Worm (Caenorhabditis elegans) whole organism, young adult: ENCODE data around the gene nlp-25.

Experiments
- B0261.1 ChIP-seq: sonication (generic microtip); optimal IDR thresholded peaks from 2 replicates; lab custom pipeline; 2016; ENCODE audit warnings: mild to moderate bottlenecking, missing genetic modification characterization, moderate library complexity, missing compliant biosample characterization
- B0336.3 ChIP-seq: fragments of 200-800 bp; sonication (Bioruptor generic); IDR thresholded peaks from 2 replicates; pipeline ENCODE4 v1.3.6; 2022; ENCODE audit warnings: missing genetic modification characterization, missing compliant biosample characterization
- C06A6.2 ChIP-seq: fragments of 200-800 bp; sonication (Bioruptor generic); conservative IDR thresholded peaks from 2 replicates; pipeline ENCODE4 v1.3.6; 2022; ENCODE audit warnings: missing genetic modification characterization, missing compliant biosample characterization
- C17E4.6 ChIP-seq: fragments of 200-800 bp; sonication (Bioruptor generic); IDR thresholded peaks from 2 replicates; pipeline ENCODE4 v1.3.6; 2022; ENCODE audit warnings: missing genetic modification reagents, missing genetic modification characterization, missing compliant biosample characterization
- F10E7.11 ChIP-seq: sonication (generic microtip); optimal IDR thresholded peaks from 2 replicates; lab custom pipeline; 2017; ENCODE audit warnings: mild to moderate bottlenecking, missing genetic modification characterization, moderate library complexity, missing compliant biosample characterization
- F33H1.4 ChIP-seq: fragments of 200-800 bp; sonication (Bioruptor generic); IDR thresholded peaks from 2 replicates; pipeline ENCODE4 v1.3.6; 2022; ENCODE audit warnings: missing genetic modification reagents, missing genetic modification characterization, missing compliant biosample characterization
- F39B2.1 ChIP-seq: fragments of 200-800 bp; sonication (Bioruptor generic); IDR thresholded peaks from 2 replicates; pipeline ENCODE4 v1.3.6; 2022; ENCODE audit warnings: missing genetic modification reagents, missing genetic modification characterization, missing compliant biosample characterization
- Y67H2A.10 ChIP-seq: fragments of 200-800 bp; sonication (Bioruptor generic); conservative IDR thresholded peaks from 2 replicates; pipeline ENCODE4 v1.3.6; 2022; ENCODE audit warnings: missing genetic modification reagents, missing genetic modification characterization, missing compliant biosample characterization
- Y95B8A.8 ChIP-seq: fragments of 200-800 bp; sonication (Bioruptor generic); IDR thresholded peaks from 2 replicates; pipeline ENCODE4 v1.3.6; 2022; ENCODE audit warnings: missing genetic modification reagents, missing genetic modification characterization, missing compliant biosample characterization
- ZK185.1 ChIP-seq: sonication (generic microtip); optimal IDR thresholded peaks from 2 replicates; lab custom pipeline; 2016; ENCODE audit warnings: mild to moderate bottlenecking, missing genetic modification characterization, missing compliant biosample characterization; ENCODE audit not compliant: poor library complexity, severe bottlenecking
- aptf-2 ChIP-seq: fragments of 200-800 bp; sonication (Bioruptor generic); conservative IDR thresholded peaks from 2 replicates; pipeline ENCODE4 v1.3.6; 2022; ENCODE audit warnings: missing genetic modification reagents, missing genetic modification characterization, missing compliant biosample characterization
- athp-1 ChIP-seq: sonication (generic microtip); optimal IDR thresholded peaks from 2 replicates; lab custom pipeline; 2017; ENCODE audit warnings: mild to moderate bottlenecking, missing genetic modification characterization, missing compliant biosample characterization
- attf-3 ChIP-seq: fragments of 200-800 bp; sonication (Bioruptor generic); conservative IDR thresholded peaks from 2 replicates; pipeline ENCODE4 v1.3.6; 2022; ENCODE audit warnings: missing genetic modification reagents, missing genetic modification characterization, missing compliant biosample characterization
- bed-2 ChIP-seq: fragments of 200-800 bp; sonication (Bioruptor generic); IDR thresholded peaks from 2 replicates; pipeline ENCODE4 v1.3.6; 2022; ENCODE audit warnings: missing genetic modification reagents, missing genetic modification characterization, missing compliant biosample characterization
- ceh-100 ChIP-seq: fragments of 200-800 bp; sonication (Bioruptor generic); IDR thresholded peaks from 2 replicates; pipeline ENCODE4 v1.3.6; 2022; ENCODE audit warnings: missing genetic modification reagents, missing genetic modification characterization, missing compliant biosample characterization
- ceh-27 ChIP-seq: fragments of 200-800 bp; sonication (Bioruptor generic); optimal IDR thresholded peaks from 2 replicates; lab custom pipeline; 2018; ENCODE audit warnings: mild to moderate bottlenecking, missing genetic modification characterization, moderate library complexity, missing compliant biosample characterization
- ceh-91 ChIP-seq: fragments of 200-800 bp; sonication (Bioruptor generic); IDR thresholded peaks from 2 replicates; pipeline ENCODE4 v1.3.6; 2022; ENCODE audit warnings: missing genetic modification reagents, missing genetic modification characterization, missing compliant biosample characterization
- die-1 ChIP-seq: sonication (generic microtip); optimal IDR thresholded peaks from 2 replicates; lab custom pipeline; 2016; ENCODE audit warnings: missing genotype, mild to moderate bottlenecking, missing genetic modification characterization, missing compliant biosample characterization
- dpff-1 ChIP-seq: sonication (generic microtip); optimal IDR thresholded peaks from 2 replicates; lab custom pipeline; 2017; ENCODE audit warnings: mild to moderate bottlenecking, missing genetic modification characterization, missing compliant biosample characterization
- ekl-4 ChIP-seq: fragments of 200-800 bp; sonication (Bioruptor generic); IDR thresholded peaks from 2 replicates; pipeline ENCODE4 v1.3.6; 2022; ENCODE audit warnings: missing genetic modification reagents, missing genetic modification characterization, missing compliant biosample characterization
- hmg-1.2 ChIP-seq: fragments of 200-800 bp; sonication (Bioruptor generic); IDR thresholded peaks from 2 replicates; pipeline ENCODE4 v1.3.6; 2022; ENCODE audit warnings: missing genetic modification reagents, missing genetic modification characterization, missing compliant biosample characterization
- hmg-20 ChIP-seq: fragments of 200-800 bp; sonication (Bioruptor generic); IDR thresholded peaks from 2 replicates; pipeline ENCODE4 v1.3.6; 2022; ENCODE audit warnings: missing genetic modification reagents, missing genetic modification characterization, missing compliant biosample characterization
- madf-3 ChIP-seq: fragments of 200-800 bp; sonication (Bioruptor generic); IDR thresholded peaks from 2 replicates; pipeline ENCODE4 v1.3.6; 2022; ENCODE audit warnings: missing genetic modification reagents, missing genetic modification characterization, missing compliant biosample characterization
- nfyb-1 ChIP-seq: fragments of 200-800 bp; sonication (Bioruptor generic); IDR thresholded peaks from 2 replicates; pipeline ENCODE4 v1.3.6; 2022; ENCODE audit warnings: missing genetic modification reagents, missing genetic modification characterization, missing compliant biosample characterization
- nhr-27 ChIP-seq: fragments of 200-800 bp; sonication (Bioruptor generic); optimal IDR thresholded peaks from 2 replicates; lab custom pipeline; 2018; ENCODE audit warnings: mild to moderate bottlenecking, missing genetic modification characterization, moderate library complexity, missing compliant biosample characterization
- pha-4 ChIP-seq: fragments of 150-350 bp; sonication (generic microtip); optimal IDR thresholded peaks from 2 replicates; lab custom pipeline; 2014; ENCODE audit warnings: missing biosample characterization, missing genetic modification reagents, missing genetic modification characterization
- rec-8 ChIP-seq, 2 experiments: sonication (generic microtip); optimal IDR thresholded peaks; 2 replicates each; lab custom pipeline; 2016; ENCODE audit warnings: mild to moderate bottlenecking in 2 of 2, missing genetic modification characterization in 2 of 2, missing genetic modification reagents in 2 of 2, missing genotype in 2 of 2, missing biosample characterization in 1 of 2, missing compliant biosample characterization in 1 of 2, moderate library complexity in 1 of 2
- rpc-1 ChIP-seq, 2 experiments: fragments of 150-350 bp in 1 of 2; sonication (generic microtip) in 1 of 2; optimal IDR thresholded peaks; 2 replicates each; lab custom pipeline; 2014 to 2018; ENCODE audit warnings: missing biosample characterization in 1 of 2, missing genetic modification characterization in 1 of 2, missing genetic modification reagents in 1 of 2, missing genotype in 1 of 2
- snpc-1.3 ChIP-seq: sonication (generic microtip); optimal IDR thresholded peaks from 2 replicates; lab custom pipeline; 2017; ENCODE audit warnings: missing genetic modification characterization, mild to moderate bottlenecking, missing compliant biosample characterization, antibody characterized with exemption, moderate library complexity, missing genotype, missing genetic modification reagents; ENCODE audit not compliant: insufficient read depth
- tbp1 ChIP-seq: fragments of 200-800 bp; sonication (Bioruptor generic); optimal IDR thresholded peaks from 2 replicates; lab custom pipeline; 2018; ENCODE audit warnings: mild to moderate bottlenecking, missing genetic modification characterization, missing compliant biosample characterization
- tlf-1 ChIP-seq: fragments of 200-800 bp; sonication (Bioruptor generic); optimal IDR thresholded peaks from 2 replicates; lab custom pipeline; 2018; ENCODE audit warnings: mild to moderate bottlenecking, missing genetic modification characterization, missing compliant biosample characterization
- zfh-2 ChIP-seq: fragments of 200-800 bp; sonication (Bioruptor generic); conservative IDR thresholded peaks from 2 replicates; pipeline ENCODE4 v1.3.6; 2022; ENCODE audit warnings: missing genetic modification reagents, missing genetic modification characterization, missing compliant biosample characterization
- ztf-28 ChIP-seq: fragments of 200-800 bp; sonication (Bioruptor generic); IDR thresholded peaks from 2 replicates; pipeline ENCODE4 v1.3.6; 2022; ENCODE audit warnings: missing genetic modification reagents, missing genetic modification characterization, missing compliant biosample characterization

nlp-25 gene

DNA sequence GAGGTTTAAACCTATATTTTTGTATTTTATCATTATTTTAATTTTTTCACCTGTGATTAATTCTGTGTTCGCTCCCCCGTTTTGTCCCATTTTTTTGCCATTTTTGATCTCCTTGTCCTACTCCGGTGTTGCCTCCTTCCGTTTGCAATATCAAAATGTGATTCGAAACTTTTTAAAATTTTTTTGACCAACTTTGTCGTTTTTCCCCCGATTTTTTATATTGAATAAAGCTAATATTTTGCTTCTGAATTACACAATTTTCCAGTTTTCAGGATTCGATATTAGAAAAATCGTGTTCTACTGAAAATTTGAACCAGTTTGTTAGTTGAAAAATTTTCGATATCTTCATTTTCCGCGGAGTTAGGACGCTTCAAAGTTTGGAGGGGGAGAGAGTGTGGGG is at the start of gene nlp-25:
nlp-25 (plus strand) TSS at position 301 of the 400 bp plus-strand sequence.
- TF ChIP-seq hmg-1.2 (GFP tag; lab: Robert Waterston, UW) (peak; percentile 35; the same call in 1 of the 2 replicates), bed-2 (GFP tag; lab: Robert Waterston, UW) (no peak)

DNA sequence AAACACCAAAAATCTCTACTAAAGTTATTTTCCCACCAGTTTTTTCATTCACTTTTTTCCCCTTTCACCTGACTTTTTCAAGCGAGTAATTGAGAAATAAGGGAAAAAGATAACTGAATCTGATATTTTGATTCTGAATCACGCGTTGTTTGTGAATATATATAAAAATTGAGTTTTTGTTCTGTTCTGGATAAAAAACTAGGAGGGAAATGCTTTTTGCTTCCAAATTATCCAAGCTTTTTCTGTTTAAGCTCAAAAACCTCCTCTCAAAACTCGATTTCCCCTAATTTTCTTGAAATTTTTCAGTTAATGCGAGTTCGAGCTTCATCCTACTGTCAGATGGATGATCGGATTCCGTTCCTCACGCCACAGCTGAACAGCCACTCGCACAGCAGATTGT is 40.9 kb upstream of the nlp-25 start, which contains the start of gene kcnl-1:
kcnl-1 (plus strand) TSS at position 301 of the 400 bp plus-strand sequence.
- TF ChIP-seq zfh-2 (GFP tag; lab: Robert Waterston, UW) (no peak), attf-3 (GFP tag; lab: Robert Waterston, UW) (no peak), pha-4 (tag; lab: Kevin White, UChicago) (no peak), C06A6.2 (no peak), B0336.3 (no peak), nfyb-1 (no peak), nhr-27 (no peak)

DNA sequence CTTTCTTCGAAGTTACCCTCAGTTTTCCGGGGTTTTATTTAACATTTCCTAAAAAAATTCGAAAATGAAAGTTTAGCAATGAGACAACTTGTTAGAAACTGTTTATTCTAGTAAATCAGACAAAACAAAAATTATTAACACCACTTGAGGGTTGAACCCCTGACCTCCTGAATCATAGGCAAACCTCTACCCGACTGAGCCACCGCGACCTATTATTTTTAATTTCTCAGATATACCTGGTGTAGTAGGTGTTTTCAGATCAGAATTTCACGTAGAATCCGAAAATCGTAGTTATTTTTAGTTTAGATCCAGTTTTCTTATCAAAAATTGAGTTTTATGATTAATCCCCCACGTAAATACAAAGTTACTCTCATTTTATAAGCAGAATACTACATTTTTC is 35.9 kb upstream of the nlp-25 start:
- no peak for TF ChIP-seq Y95B8A.8 (GFP tag; lab: Robert Waterston, UW)
- no peak for TF ChIP-seq madf-3 (GFP tag; lab: Robert Waterston, UW)
- TF ChIP-seq B0261.1: peak; percentile 14
- TF ChIP-seq ceh-91 (GFP tag; lab: Robert Waterston, UW): no peak
- TF ChIP-seq ceh-100 (GFP tag; lab: Robert Waterston, UW): no peak
- no peak for TF ChIP-seq dpff-1 (tag; lab: Kevin White, UChicago)
- no peak for TF ChIP-seq F10E7.11 (tag; lab: Kevin White, UChicago)
- no peak for TF ChIP-seq F39B2.1 (GFP tag; lab: Robert Waterston, UW)
- no peak for TF ChIP-seq ztf-28 (GFP tag; lab: Robert Waterston, UW)
- no peak for TF ChIP-seq ZK185.1
- TF ChIP-seq C17E4.6: no peak
- no peak for TF ChIP-seq snpc-1.3 (tag; lab: Kevin White, UChicago)
- no peak for TF ChIP-seq bed-2 (GFP tag; lab: Robert Waterston, UW)
- peak; percentile 78 for TF ChIP-seq tbp1
- TF ChIP-seq rpc-1 (optimal IDR thresholded peaks at IDR 0.05; lab: Kevin White, UChicago): peak; percentile 33
- peak; percentile 69 for TF ChIP-seq rpc-1 (tag; optimal IDR thresholded peaks at IDR 0.05; lab: Kevin White, UChicago)

DNA sequence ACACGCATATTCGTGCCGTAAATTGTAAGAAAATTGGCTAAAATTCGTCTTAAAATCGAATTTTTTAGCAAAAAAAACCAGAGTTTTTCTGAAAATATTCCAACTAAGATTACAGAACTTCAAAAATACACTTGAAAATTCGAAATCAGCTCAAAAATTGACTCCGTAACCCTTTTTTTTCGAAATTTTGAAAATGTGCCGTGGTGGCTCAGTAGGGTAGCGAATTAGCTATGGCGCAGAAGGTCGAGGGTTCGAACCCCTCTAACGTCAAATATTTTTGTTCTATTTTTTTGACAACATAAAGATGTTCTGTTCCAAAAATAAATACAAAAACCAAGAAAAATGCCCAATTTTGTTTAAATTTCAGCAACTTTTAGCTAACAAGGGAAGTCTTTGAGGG is 26.5 kb upstream of the nlp-25 start:
- TF ChIP-seq tbp1: peak; percentile 77
- no peak for TF ChIP-seq F39B2.1 (GFP tag; lab: Robert Waterston, UW)
- TF ChIP-seq aptf-2 (GFP tag; lab: Robert Waterston, UW): no peak
- TF ChIP-seq ekl-4 (GFP tag; lab: Robert Waterston, UW): no peak
- TF ChIP-seq Y95B8A.8 (GFP tag; lab: Robert Waterston, UW): no peak
- no peak for TF ChIP-seq ztf-28 (GFP tag; lab: Robert Waterston, UW)
- TF ChIP-seq athp-1: no peak
- TF ChIP-seq rpc-1 (optimal IDR thresholded peaks at IDR 0.05; lab: Kevin White, UChicago): peak; percentile 6
- peak; percentile 54 for TF ChIP-seq rpc-1 (tag; optimal IDR thresholded peaks at IDR 0.05; lab: Kevin White, UChicago)
- no peak for TF ChIP-seq die-1 (tag; lab: Kevin White, UChicago)

DNA sequence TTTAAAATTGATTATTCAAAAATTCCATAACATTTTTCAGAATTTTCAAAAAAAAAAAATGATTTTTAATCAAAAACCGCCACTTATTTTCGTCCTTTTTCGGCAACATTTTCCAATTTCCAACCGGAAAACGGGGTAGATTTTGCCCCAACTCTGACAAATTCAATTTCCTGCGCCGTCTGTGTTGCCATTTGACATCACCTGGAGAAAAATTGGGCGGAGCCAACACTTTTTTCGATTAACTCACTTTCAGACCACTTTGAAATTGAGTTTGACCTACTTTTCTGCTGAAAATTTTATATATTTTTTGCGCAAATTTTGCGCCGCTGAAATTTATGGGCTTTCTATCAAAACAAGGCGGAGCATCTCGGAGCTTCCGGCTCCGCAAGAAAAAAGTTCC is 23.7 kb upstream of the nlp-25 start:
- TF ChIP-seq hmg-20 (GFP tag; lab: Robert Waterston, UW) (no peak), ceh-27 (GFP tag; lab: Kevin White, UChicago) (no peak), attf-3 (GFP tag; lab: Robert Waterston, UW) (no peak), die-1 (tag; lab: Kevin White, UChicago) (no peak), tlf-1 (GFP tag; lab: Kevin White, UChicago) (no peak), Y67H2A.10 (GFP tag; lab: Robert Waterston, UW) (no peak), rec-8 (tag; optimal IDR thresholded peaks at IDR 0.05; lab: Kevin White, UChicago) (no peak), rpc-1 (optimal IDR thresholded peaks at IDR 0.05; lab: Kevin White, UChicago) (no peak), rpc-1 (tag; optimal IDR thresholded peaks at IDR 0.05; lab: Kevin White, UChicago) (no peak), madf-3 (GFP tag; lab: Robert Waterston, UW) (no peak), F33H1.4 (GFP tag; lab: Robert Waterston, UW) (no peak)
